Worm (Caenorhabditis elegans) whole organism, late embryonic: ENCODE measurements around the gene K02E11.7.

Experiments
- F13H6.1 ChIP-seq: sonication (generic microtip); optimal IDR thresholded peaks from 2 replicates; lab custom pipeline; 2016; ENCODE audit warnings: missing genetic modification characterization, missing compliant biosample characterization
- ama-1 ChIP-seq: fragments of 150-350 bp; optimal IDR thresholded peaks from 2 replicates; lab custom pipeline; 2014
- ceh-14 ChIP-seq: sonication (generic microtip); optimal IDR thresholded peaks from 2 replicates; lab custom pipeline; 2016; ENCODE audit warnings: missing genotype, missing genetic modification characterization, missing compliant biosample characterization
- che-1 ChIP-seq: sonication (generic microtip); optimal IDR thresholded peaks from 2 replicates; lab custom pipeline; 2016; ENCODE audit warnings: mild to moderate bottlenecking, missing genetic modification characterization, missing compliant biosample characterization
- dmd-4 ChIP-seq: sonication (generic microtip); optimal IDR thresholded peaks from 2 replicates; lab custom pipeline; 2016; ENCODE audit warnings: borderline replicate concordance, missing genetic modification characterization, missing compliant biosample characterization
- dve-1 ChIP-seq: sonication (generic microtip); optimal IDR thresholded peaks from 2 replicates; lab custom pipeline; 2017; ENCODE audit warnings: antibody characterized with exemption, mild to moderate bottlenecking, missing genetic modification characterization, missing compliant biosample characterization
- fkh-6 ChIP-seq: sonication (generic microtip); optimal IDR thresholded peaks from 2 replicates; lab custom pipeline; 2016; ENCODE audit warnings: missing genetic modification characterization, missing compliant biosample characterization
- pag-3 ChIP-seq: sonication (generic microtip); optimal IDR thresholded peaks from 2 replicates; lab custom pipeline; 2016; ENCODE audit warnings: missing compliant biosample characterization, missing genetic modification characterization, borderline replicate concordance
- pha-2 ChIP-seq: sonication (generic microtip); optimal IDR thresholded peaks from 2 replicates; lab custom pipeline; 2017; ENCODE audit warnings: mild to moderate bottlenecking, missing genetic modification characterization, missing compliant biosample characterization
- pqm-1 ChIP-seq: sonication (generic microtip); optimal IDR thresholded peaks from 2 replicates; lab custom pipeline; 2016; ENCODE audit warnings: missing genetic modification characterization, missing compliant biosample characterization
- tbx-2 ChIP-seq: sonication (generic microtip); optimal IDR thresholded peaks from 2 replicates; lab custom pipeline; 2016; ENCODE audit warnings: missing genetic modification characterization, missing compliant biosample characterization
- tbx-7 ChIP-seq: sonication (generic microtip); optimal IDR thresholded peaks from 2 replicates; lab custom pipeline; 2016; ENCODE audit warnings: missing genotype, missing genetic modification characterization, missing compliant biosample characterization
- ttx-3 ChIP-seq: sonication (generic microtip); optimal IDR thresholded peaks from 2 replicates; lab custom pipeline; 2016; ENCODE audit warnings: missing genetic modification reagents, missing genetic modification characterization, missing compliant biosample characterization

DNA sequence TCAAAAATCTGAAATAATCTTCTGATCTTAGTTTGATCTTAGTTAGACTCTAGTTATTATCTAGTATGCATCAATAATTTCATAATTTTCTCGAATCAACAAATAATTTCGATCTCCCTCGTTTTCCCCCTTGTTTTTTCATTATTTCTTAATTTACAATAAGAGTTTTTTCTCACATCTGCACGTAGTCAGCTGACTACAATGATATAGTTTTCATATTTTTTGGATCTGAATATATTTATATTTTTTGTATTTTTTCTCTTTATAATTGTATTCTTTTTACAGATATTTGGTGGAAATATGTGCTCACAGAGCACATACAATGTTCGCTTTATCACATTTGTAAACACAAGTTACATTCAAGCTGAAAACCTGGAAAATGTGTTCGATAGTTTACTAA lies 10.2 kb downstream of the K02E11.7 start, which contains the start of gene sre-7:
- no peak for TF ChIP-seq ama-1
- TF ChIP-seq dve-1 (tag; lab: Kevin White, UChicago), result no peak
- TF ChIP-seq fkh-6 (tag; lab: Kevin White, UChicago), result no peak
- no peak for TF ChIP-seq tbx-7
- TF ChIP-seq F13H6.1 (tag; lab: Kevin White, UChicago), result no peak
- TF ChIP-seq ttx-3 (tag; lab: Kevin White, UChicago), result no peak
- TF ChIP-seq pag-3 (tag; lab: Kevin White, UChicago), result no peak
- no peak for TF ChIP-seq pha-2
- TF ChIP-seq che-1, result no peak
- no peak for TF ChIP-seq pqm-1 (tag; lab: Kevin White, UChicago)
- TF ChIP-seq dmd-4 (tag; lab: Kevin White, UChicago), result no peak
- no peak for TF ChIP-seq ceh-14 (tag; lab: Kevin White, UChicago)
- TF ChIP-seq tbx-2 (tag; lab: Kevin White, UChicago), result no peak
